Worm (Caenorhabditis elegans) whole organism, L3 larva: ENCODE results near the gene cyp-34A2.

ENCODE experiments used
- ama-1 ChIP-seq: fragments of 150-350 bp; optimal IDR thresholded peaks from 2 replicates; lab custom pipeline; 2018
- ceh-28 ChIP-seq: fragments of 150-350 bp; optimal IDR thresholded peaks from 2 replicates; lab custom pipeline; 2014; ENCODE audit warnings: missing biosample characterization, missing genetic modification reagents, missing genetic modification characterization
- ceh-82 ChIP-seq: fragments of 150-350 bp; optimal IDR thresholded peaks from 2 replicates; lab custom pipeline; 2014; ENCODE audit warnings: missing biosample characterization, missing genetic modification characterization
- ceh-9 ChIP-seq: sonication (generic microtip); optimal IDR thresholded peaks from 2 replicates; lab custom pipeline; 2018; ENCODE audit warnings: missing biosample characterization, missing genetic modification characterization
- daf-12 ChIP-seq: fragments of 150-350 bp; optimal IDR thresholded peaks from 2 replicates; lab custom pipeline; 2014; ENCODE audit warnings: missing biosample characterization, missing genetic modification reagents, missing genetic modification characterization
- egl-5 ChIP-seq: fragments of 150-350 bp; optimal IDR thresholded peaks from 2 replicates; lab custom pipeline; 2017; ENCODE audit warnings: missing biosample characterization, missing genetic modification reagents, missing genetic modification characterization, inconsistent platforms
- elt-1 ChIP-seq: fragments of 150-350 bp; optimal IDR thresholded peaks from 2 replicates; lab custom pipeline; 2014; ENCODE audit warnings: missing biosample characterization, missing genetic modification characterization
- elt-2 ChIP-seq: sonication (generic microtip); optimal IDR thresholded peaks from 2 replicates; lab custom pipeline; 2016; ENCODE audit warnings: missing genetic modification reagents, mild to moderate bottlenecking, missing genetic modification characterization, missing compliant biosample characterization
- eor-1 ChIP-seq, 2 experiments: fragments of 150-350 bp; optimal IDR thresholded peaks; 2 replicates each; lab custom pipeline; 2014 to 2018; ENCODE audit warnings: missing biosample characterization in 2 of 2, missing genetic modification characterization in 2 of 2
- fkh-10 ChIP-seq: sonication (generic microtip); optimal IDR thresholded peaks from 2 replicates; lab custom pipeline; 2017; ENCODE audit warnings: missing biosample characterization, missing genetic modification reagents, missing genetic modification characterization
- fos-1 ChIP-seq: fragments of 150-350 bp; optimal IDR thresholded peaks from 2 replicates; lab custom pipeline; 2014; ENCODE audit warnings: missing biosample characterization, missing genetic modification characterization
- jun-1 ChIP-seq: fragments of 150-350 bp; optimal IDR thresholded peaks from 2 replicates; lab custom pipeline; 2014; ENCODE audit warnings: missing biosample characterization, missing genetic modification reagents, missing genetic modification characterization
- lin-39 ChIP-seq: fragments of 150-350 bp; optimal IDR thresholded peaks from 2 replicates; lab custom pipeline; 2018; ENCODE audit warnings: missing biosample characterization, missing genetic modification reagents, missing genetic modification characterization
- lsy-12 ChIP-seq: sonication (generic microtip); optimal IDR thresholded peaks from 2 replicates; lab custom pipeline; 2016; ENCODE audit warnings: mild to moderate bottlenecking, missing genetic modification characterization, missing compliant biosample characterization
- mdl-1 ChIP-seq: fragments of 150-350 bp; optimal IDR thresholded peaks from 2 replicates; lab custom pipeline; 2014; ENCODE audit warnings: missing biosample characterization, missing genetic modification characterization
- mml-1 ChIP-seq: fragments of 150-350 bp; sonication (generic microtip); optimal IDR thresholded peaks from 3 replicates; lab custom pipeline; 2014; ENCODE audit warnings: missing biosample characterization, missing genetic modification characterization
- nfya-1 ChIP-seq: sonication (generic microtip); optimal IDR thresholded peaks from 2 replicates; lab custom pipeline; 2017; ENCODE audit warnings: missing genetic modification characterization, mild to moderate bottlenecking, missing compliant biosample characterization, antibody characterized with exemption, moderate library complexity; ENCODE audit not compliant: insufficient read depth
- nhr-11 ChIP-seq: fragments of 150-350 bp; optimal IDR thresholded peaks from 2 replicates; lab custom pipeline; 2014; ENCODE audit warnings: missing biosample characterization, missing genetic modification characterization
- nhr-23 ChIP-seq: fragments of 150-350 bp; optimal IDR thresholded peaks from 2 replicates; lab custom pipeline; 2014; ENCODE audit warnings: missing biosample characterization, missing genetic modification reagents, missing genetic modification characterization
- nhr-67 ChIP-seq: fragments of 150-350 bp; optimal IDR thresholded peaks from 2 replicates; lab custom pipeline; 2014; ENCODE audit warnings: missing biosample characterization, missing genetic modification characterization
- nhr-76 ChIP-seq: fragments of 150-350 bp; sonication (generic microtip); optimal IDR thresholded peaks from 5 replicates; lab custom pipeline; 2014; ENCODE audit warnings: missing biosample characterization, missing genetic modification characterization
- pha-4 ChIP-seq: fragments of 150-350 bp; optimal IDR thresholded peaks from 2 replicates; lab custom pipeline; 2014; ENCODE audit warnings: missing biosample characterization, missing genetic modification reagents, missing genetic modification characterization
- pqm-1 ChIP-seq: fragments of 150-350 bp; optimal IDR thresholded peaks from 2 replicates; lab custom pipeline; 2017; ENCODE audit warnings: missing biosample characterization, missing genetic modification characterization, inconsistent platforms
- tbx-2 ChIP-seq: sonication (generic microtip); optimal IDR thresholded peaks from 2 replicates; lab custom pipeline; 2016; ENCODE audit warnings: mild to moderate bottlenecking, missing genetic modification characterization, missing compliant biosample characterization
- unc-39 ChIP-seq: sonication (generic microtip); optimal IDR thresholded peaks from 4 replicates; lab custom pipeline; 2017; ENCODE audit warnings: missing biosample characterization, missing genetic modification characterization
- zag-1 ChIP-seq: fragments of 150-350 bp; optimal IDR thresholded peaks from 2 replicates; lab custom pipeline; 2014; ENCODE audit warnings: missing biosample characterization, missing genetic modification characterization
- ztf-11 ChIP-seq: fragments of 150-350 bp; optimal IDR thresholded peaks from 2 replicates; lab custom pipeline; 2014; ENCODE audit warnings: missing biosample characterization, missing genetic modification characterization

cyp-34A2 gene

ce11 chrV:15290995-15291394 is at the start of gene cyp-34A2:
TSS of gene cyp-34A2 (minus strand) at chrV:15291095.
- TF ChIP-seq pqm-1 (tag; lab: Kevin White, UChicago) (peak; percentile 0), tbx-2 (no peak)

- TF ChIP-seq mml-1 (tag; lab: Kevin White, UChicago), result no peak
- no peak for TF ChIP-seq pha-4 (tag; lab: Kevin White, UChicago)
- no peak for TF ChIP-seq zag-1 (tag; lab: Kevin White, UChicago)
- TF ChIP-seq daf-12 (tag; lab: Kevin White, UChicago), result no peak
- TF ChIP-seq egl-5 (tag; lab: Kevin White, UChicago), result no peak
- no peak for TF ChIP-seq lsy-12 (tag; lab: Kevin White, UChicago)
- no peak for TF ChIP-seq nhr-23 (tag; lab: Kevin White, UChicago)
- no peak for TF ChIP-seq nhr-67 (tag; lab: Kevin White, UChicago)
Observed at ce11 chrV:15339363-15339762, 48.5 kb upstream of the cyp-34A2 start, which contains the start of gene clec-228. TSS of gene clec-228 (minus strand) at chrV:15339463.

ce11 chrV:15337405-15337804 is 46.5 kb upstream of the cyp-34A2 start, which contains the start of gene wrt-7:
TSS of gene wrt-7 (minus strand) at chrV:15337505.
- TF ChIP-seq lin-39 (tag; lab: Kevin White, UChicago), result no peak
- TF ChIP-seq nfya-1 (tag; lab: Kevin White, UChicago), result no peak
- no peak for TF ChIP-seq eor-1 (tag; optimal IDR thresholded peaks at IDR 0.05; lab: Kevin White, UChicago)

ce11 chrV:15332851-15333250 is 42.0 kb upstream of the cyp-34A2 start, which contains the start of gene srw-113:
TSS of gene srw-113 (plus strand) at chrV:15333151.
- TF ChIP-seq nhr-76 (tag; lab: Kevin White, UChicago), result no peak
- TF ChIP-seq mml-1 (tag; lab: Kevin White, UChicago), result no peak

- no peak for TF ChIP-seq elt-1 (tag; lab: Kevin White, UChicago)
- TF ChIP-seq ceh-28 (tag; lab: Kevin White, UChicago), result no peak
- no peak for TF ChIP-seq nhr-11
Observed at ce11 chrV:15330314-15330713, 39.4 kb upstream of the cyp-34A2 start, which contains the start of gene srh-295. TSS of gene srh-295 (plus strand) at chrV:15330614.

ce11 chrV:15327745-15328447 is 37.0 kb upstream of the cyp-34A2 start, which contains the start of gene ZK1037.6:
TSS of gene ZK1037.6 (minus strand) at chrV:15327795.
- no peak for TF ChIP-seq elt-1 (tag; lab: Kevin White, UChicago)
- peak; percentile 30 for TF ChIP-seq jun-1 (tag; lab: Kevin White, UChicago)
- no peak for TF ChIP-seq ceh-9
- TF ChIP-seq ceh-82 (tag; lab: Kevin White, UChicago), result no peak
- TF ChIP-seq daf-12 (tag; lab: Kevin White, UChicago), result no peak
- no peak for TF ChIP-seq mdl-1
- peak; percentile 75 for TF ChIP-seq elt-2
- no peak for TF ChIP-seq tbx-2

ce11 chrV:15323417-15323816 is 32.5 kb upstream of the cyp-34A2 start:
- TF ChIP-seq ztf-11 (tag; lab: Kevin White, UChicago), result no peak
- peak; percentile 85 for TF ChIP-seq elt-2
- no peak for TF ChIP-seq ama-1
- no peak for TF ChIP-seq unc-39
- TF ChIP-seq pha-4 (tag; lab: Kevin White, UChicago), result no peak
- no peak for TF ChIP-seq fkh-10 (GFP tag; lab: Kevin White, UChicago)
- no peak for TF ChIP-seq lsy-12 (tag; lab: Kevin White, UChicago)
- no peak for TF ChIP-seq egl-5 (tag; lab: Kevin White, UChicago)
- TF ChIP-seq nhr-23 (tag; lab: Kevin White, UChicago), result no peak
- TF ChIP-seq nhr-76 (tag; lab: Kevin White, UChicago), result no peak
- TF ChIP-seq nfya-1 (tag; lab: Kevin White, UChicago), result no peak
- no peak for TF ChIP-seq fos-1 (tag; lab: Kevin White, UChicago)
- peak; percentile 63 for TF ChIP-seq pqm-1 (tag; lab: Kevin White, UChicago)
